Worm (Caenorhabditis elegans): ENCODE results near the gene T05C12.4.

Gene T05C12.4

ce11 chrII:8225347-8225746 lies 45.2 kb upstream of the T05C12.4 start:
- TF ChIP-seq ceh-90 (tag; optimal IDR thresholded peaks at IDR 0.05) (no peak), nhr-20 (tag; optimal IDR thresholded peaks at IDR 0.05) (peak; percentile 29), nhr-85 (tag) (peak; percentile 72), lsy-2 (tag; optimal IDR thresholded peaks at IDR 0.05) (peak in 1 of 2 experiments; percentile 24)

ce11 chrII:8224623-8225022 lies 44.4 kb upstream of the T05C12.4 start:
- TF ChIP-seq tbx-2 (tag; optimal IDR thresholded peaks at IDR 0.05): no peak
- no peak for TF ChIP-seq aha-1 (tag; optimal IDR thresholded peaks at IDR 0.05)
- no peak for TF ChIP-seq hpl-2 (GFP tag; optimal IDR thresholded peaks at IDR 0.05)
- TF ChIP-seq C34B4.2 (tag; optimal IDR thresholded peaks at IDR 0.05): no peak
- TF ChIP-seq lin-14 (GFP tag; optimal IDR thresholded peaks at IDR 0.05): peak; percentile 23
- no peak for TF ChIP-seq efl-3 (GFP tag; optimal IDR thresholded peaks at IDR 0.05)
- peak; percentile 85 for TF ChIP-seq blmp-1 (tag; optimal IDR thresholded peaks at IDR 0.05)
- no peak for TF ChIP-seq F16B12.6 (tag; optimal IDR thresholded peaks at IDR 0.05)
- TF ChIP-seq ceh-63 (GFP tag; optimal IDR thresholded peaks at IDR 0.05): no peak
- TF ChIP-seq unc-98 (GFP tag; IDR thresholded peaks at IDR 0.05): no peak
- TF ChIP-seq pax-3 (tag; optimal IDR thresholded peaks at IDR 0.05): no peak
- no peak for TF ChIP-seq mab-9 (GFP tag; IDR thresholded peaks at IDR 0.05)
- TF ChIP-seq sptf-1 (tag; optimal IDR thresholded peaks at IDR 0.05): no peak
- peak in 1 of 6 experiments; percentile 4 for TF ChIP-seq elt-3 (tag; optimal IDR thresholded peaks at IDR 0.05)
- no peak for TF ChIP-seq lin-35 (GFP tag; optimal IDR thresholded peaks at IDR 0.05)
- TF ChIP-seq ceh-82 (tag; optimal IDR thresholded peaks at IDR 0.05): no peak
- no peak for TF ChIP-seq zag-1 (tag; optimal IDR thresholded peaks at IDR 0.05)
- TF ChIP-seq ceh-88 (GFP tag; IDR thresholded peaks at IDR 0.05): no peak
- TF ChIP-seq xbp-1 (tag; optimal IDR thresholded peaks at IDR 0.05): no peak
- no peak for TF ChIP-seq nhr-90 (tag; optimal IDR thresholded peaks at IDR 0.05; ENCODE audit: poor library complexity)
- no peak for TF ChIP-seq snpc-4 (tag; optimal IDR thresholded peaks at IDR 0.05)
- TF ChIP-seq nhr-85 (tag): peak; percentile 6

- no peak for TF ChIP-seq hlh-4 (tag; optimal IDR thresholded peaks at IDR 0.05)
- no peak for TF ChIP-seq lin-14 (GFP tag; optimal IDR thresholded peaks at IDR 0.05)
- TF ChIP-seq mab-9 (GFP tag; IDR thresholded peaks at IDR 0.05): no peak
- TF ChIP-seq pax-3 (tag; optimal IDR thresholded peaks at IDR 0.05): no peak
- no peak for TF ChIP-seq lin-13 (GFP tag; optimal IDR thresholded peaks at IDR 0.05)
- TF ChIP-seq alr-1 (tag; optimal IDR thresholded peaks at IDR 0.05; ENCODE audit: borderline replicate concordance): no peak
- no peak for TF ChIP-seq lsy-2 (tag; optimal IDR thresholded peaks at IDR 0.05)
- TF ChIP-seq snpc-4 (tag; optimal IDR thresholded peaks at IDR 0.05): no peak
- TF ChIP-seq ceh-63 (GFP tag; optimal IDR thresholded peaks at IDR 0.05): no peak
- no peak for TF ChIP-seq nhr-71 (tag; optimal IDR thresholded peaks at IDR 0.05)
- no peak for TF ChIP-seq unc-30 (tag; optimal IDR thresholded peaks at IDR 0.05)
- TF ChIP-seq ceh-90 (tag; optimal IDR thresholded peaks at IDR 0.05): no peak
- no peak for TF ChIP-seq nhr-237 (tag; optimal IDR thresholded peaks at IDR 0.05)
- no peak for TF ChIP-seq sptf-1 (tag; optimal IDR thresholded peaks at IDR 0.05)
- TF ChIP-seq unc-62 (GFP tag; optimal IDR thresholded peaks at IDR 0.05): no peak
- no peak for TF ChIP-seq lin-15B (tag; optimal IDR thresholded peaks at IDR 0.05)
- TF ChIP-seq nhr-77 (tag; optimal IDR thresholded peaks at IDR 0.05): no peak
- TF ChIP-seq skn-1 (tag; optimal IDR thresholded peaks at IDR 0.05): no peak
- TF ChIP-seq ceh-8 (GFP tag; optimal IDR thresholded peaks at IDR 0.05): peak; percentile 31
- no peak for TF ChIP-seq elt-2 (tag; optimal IDR thresholded peaks at IDR 0.05)
- no peak for TF ChIP-seq egl-13 (tag; optimal IDR thresholded peaks at IDR 0.05)
- peak in 1 of 6 experiments; percentile 14 for TF ChIP-seq elt-3 (tag; optimal IDR thresholded peaks at IDR 0.05)
- TF ChIP-seq blmp-1 (tag; optimal IDR thresholded peaks at IDR 0.05): peak; percentile 78
- no peak for TF ChIP-seq unc-98 (GFP tag; IDR thresholded peaks at IDR 0.05)
- TF ChIP-seq snu-23 (GFP tag; optimal IDR thresholded peaks at IDR 0.05): no peak
Measured at ce11 chrII:8223945-8224344, 43.8 kb upstream of the T05C12.4 start.

Measured in whole organism, L1 larva.